Fruit fly (Drosophila melanogaster) whole organism, embryonic: ENCODE measurements around the gene Cpr92A.
A peak's percentile ranks its signal among the peaks of the same experiment; 100 is the strongest.

ENCODE experiments used
- Antp ChIP-seq: fragments of 200-800 bp; sonication (Bioruptor generic); optimal IDR thresholded peaks from 3 replicates; lab custom pipeline; 2016; ENCODE audit warnings: missing biosample characterization, missing genetic modification characterization
- Atf6 ChIP-seq: fragments of 200-800 bp; sonication (Bioruptor generic); IDR thresholded peaks from 2 replicates; pipeline ENCODE4 v1.3.6; 2022; ENCODE audit warnings: missing biosample characterization, missing genetic modification characterization
- CG10366 ChIP-seq: fragments of 200-800 bp; sonication (Bioruptor generic); IDR thresholded peaks from 2 replicates; pipeline ENCODE4 v1.3.6; 2022; ENCODE audit warnings: missing biosample characterization, missing genetic modification characterization
- CG11456 ChIP-seq: fragments of 200-800 bp; sonication (Bioruptor generic); IDR thresholded peaks from 3 replicates; pipeline ENCODE4 v1.3.6; 2022; ENCODE audit warnings: missing biosample characterization, missing genetic modification characterization
- CG11560 ChIP-seq: fragments of 200-800 bp; sonication (Bioruptor generic); IDR thresholded peaks from 3 replicates; pipeline ENCODE4 v1.3.6; 2022; ENCODE audit warnings: missing biosample characterization, missing genetic modification characterization
- CG12104 ChIP-seq: fragments of 200-800 bp; sonication (Bioruptor generic); optimal IDR thresholded peaks from 3 replicates; lab custom pipeline; 2016; ENCODE audit warnings: missing biosample characterization, missing genetic modification characterization
- CG14710 ChIP-seq: fragments of 200-800 bp; sonication (Bioruptor generic); optimal IDR thresholded peaks from 3 replicates; lab custom pipeline; 2019; ENCODE audit warnings: missing biosample characterization, mild to moderate bottlenecking, missing genetic modification characterization, moderate library complexity
- CG16779 ChIP-seq: fragments of 200-800 bp; sonication (Bioruptor generic); IDR thresholded peaks from 2 replicates; pipeline ENCODE4 v1.3.6; 2022; ENCODE audit warnings: missing biosample characterization, missing genetic modification characterization
- CG17186 ChIP-seq: fragments of 200-800 bp; sonication (Bioruptor generic); optimal IDR thresholded peaks from 3 replicates; lab custom pipeline; 2017; ENCODE audit warnings: missing biosample characterization, missing genetic modification reagents, missing genetic modification characterization
- CG42726 ChIP-seq: fragments of 200-800 bp; sonication (Bioruptor generic); IDR thresholded peaks from 2 replicates; pipeline ENCODE4 v1.3.6; 2022; ENCODE audit warnings: missing biosample characterization, missing genetic modification characterization; ENCODE audit not compliant: partially characterized antibody
- CG4404 ChIP-seq: fragments of 200-800 bp; sonication (Bioruptor generic); IDR thresholded peaks from 2 replicates; pipeline ENCODE4 v1.3.6; 2022; ENCODE audit warnings: missing biosample characterization, missing genetic modification characterization
- CG4617 ChIP-seq: fragments of 200-800 bp; sonication (Bioruptor generic); optimal IDR thresholded peaks from 3 replicates; lab custom pipeline; 2016; ENCODE audit warnings: missing biosample characterization, missing genetic modification characterization, borderline replicate concordance
- CG5245 ChIP-seq: fragments of 200-800 bp; sonication (Bioruptor generic); optimal IDR thresholded peaks from 3 replicates; lab custom pipeline; 2016; ENCODE audit warnings: missing biosample characterization, missing genetic modification characterization
- CG7357 ChIP-seq: fragments of 200-800 bp; sonication (Bioruptor generic); IDR thresholded peaks from 3 replicates; pipeline ENCODE4 v1.3.6; 2022; ENCODE audit warnings: missing biosample characterization, missing genetic modification characterization
- CG7839 ChIP-seq: fragments of 200-800 bp; sonication (Bioruptor generic); optimal IDR thresholded peaks from 3 replicates; lab custom pipeline; 2018; ENCODE audit warnings: missing biosample characterization, mild to moderate bottlenecking, missing genetic modification characterization, moderate library complexity
- Dref ChIP-seq: fragments of 200-800 bp; sonication (Bioruptor generic); IDR thresholded peaks from 2 replicates; pipeline ENCODE4 v1.3.6; 2022; ENCODE audit warnings: missing biosample characterization, missing genetic modification characterization
- Ets97D ChIP-seq: fragments of 200-800 bp; sonication (Bioruptor generic); optimal IDR thresholded peaks from 3 replicates; lab custom pipeline; 2016; ENCODE audit warnings: missing biosample characterization, missing genetic modification characterization
- Fer1 ChIP-seq: fragments of 200-800 bp; sonication (Bioruptor generic); optimal IDR thresholded peaks from 2 replicates; lab custom pipeline; 2017; ENCODE audit warnings: missing biosample characterization, mild to moderate bottlenecking, missing genetic modification characterization
- Hand ChIP-seq: fragments of 200-800 bp; sonication (Bioruptor generic); optimal IDR thresholded peaks from 2 replicates; lab custom pipeline; 2017; ENCODE audit warnings: mild to moderate bottlenecking, missing biosample characterization, missing genetic modification reagents, missing genetic modification characterization
- Hey ChIP-seq: fragments of 200-800 bp; sonication (Bioruptor generic); optimal IDR thresholded peaks from 3 replicates; lab custom pipeline; 2018; ENCODE audit warnings: missing biosample characterization, mild to moderate bottlenecking, missing genetic modification characterization
- Hmr ChIP-seq: fragments of 200-800 bp; sonication (Bioruptor generic); optimal IDR thresholded peaks from 3 replicates; lab custom pipeline; 2017; ENCODE audit warnings: mild to moderate bottlenecking, missing biosample characterization, missing genetic modification reagents, missing genetic modification characterization
- Lim3 ChIP-seq: fragments of 200-800 bp; sonication (Bioruptor generic); IDR thresholded peaks from 2 replicates; pipeline ENCODE4 v1.3.6; 2022; ENCODE audit warnings: missing biosample characterization, missing genetic modification characterization
- Lpt ChIP-seq: fragments of >200 bp; optimal IDR thresholded peaks from 2 replicates; lab custom pipeline; 2018; ENCODE audit warnings: missing biosample characterization, missing genetic modification characterization
- Meics ChIP-seq: fragments of 200-800 bp; sonication (Bioruptor generic); optimal IDR thresholded peaks from 2 replicates; lab custom pipeline; 2017; ENCODE audit warnings: missing biosample characterization, mild to moderate bottlenecking, missing genetic modification characterization
- Myb ChIP-seq: fragments of 200-800 bp; sonication (Bioruptor generic); optimal IDR thresholded peaks from 2 replicates; lab custom pipeline; 2016; ENCODE audit warnings: missing biosample characterization, missing genetic modification characterization
- Nf-YC ChIP-seq: fragments of 200-800 bp; optimal IDR thresholded peaks from 3 replicates; lab custom pipeline; 2019; ENCODE audit warnings: missing biosample characterization, mild to moderate bottlenecking, missing genetic modification characterization, moderate library complexity
- Optix ChIP-seq: fragments of 200-800 bp; sonication (Bioruptor generic); IDR thresholded peaks from 3 replicates; pipeline ENCODE4 v1.3.6; 2022; ENCODE audit warnings: missing biosample characterization, missing genetic modification characterization
- Scr ChIP-seq: fragments of 200-800 bp; sonication (Bioruptor generic); IDR thresholded peaks from 2 replicates; pipeline ENCODE4 v1.3.6; 2022; ENCODE audit warnings: missing biosample characterization, missing genetic modification characterization; ENCODE audit not compliant: partially characterized antibody
- Sox102F ChIP-seq: fragments of 200-800 bp; sonication (Bioruptor generic); optimal IDR thresholded peaks from 2 replicates; lab custom pipeline; 2018; ENCODE audit warnings: missing biosample characterization, mild to moderate bottlenecking, missing genetic modification characterization, moderate library complexity
- Sry-δ ChIP-seq: fragments of 200-800 bp; sonication (Bioruptor generic); optimal IDR thresholded peaks from 2 replicates; lab custom pipeline; 2016; ENCODE audit warnings: missing biosample characterization, missing genetic modification characterization
- ac ChIP-seq: fragments of 200-800 bp; sonication (Bioruptor generic); optimal IDR thresholded peaks from 3 replicates; lab custom pipeline; 2017; ENCODE audit warnings: missing biosample characterization, mild to moderate bottlenecking, missing genetic modification characterization
- aop ChIP-seq: fragments of 200-800 bp; sonication (Bioruptor generic); IDR thresholded peaks from 2 replicates; pipeline ENCODE4 v1.3.6; 2022; ENCODE audit warnings: missing biosample characterization, missing genetic modification characterization
- br ChIP-seq: fragments of >200 bp; optimal IDR thresholded peaks from 2 replicates; lab custom pipeline; 2017
- cad ChIP-seq: fragments of >200 bp; optimal IDR thresholded peaks from 2 replicates; lab custom pipeline; 2017; ENCODE audit warnings: missing biosample characterization, missing genetic modification characterization
- dpn ChIP-seq, 2 experiments: fragments of 200-800 bp; sonication (Bioruptor generic); optimal IDR thresholded peaks; 3 replicates each; lab custom pipeline; 2016; ENCODE audit warnings: missing biosample characterization in 2 of 2, missing genetic modification characterization in 2 of 2
- ftz-f1 ChIP-seq: fragments of 200-800 bp; sonication (Bioruptor generic); optimal IDR thresholded peaks from 2 replicates; lab custom pipeline; 2016; ENCODE audit warnings: missing biosample characterization, missing genetic modification characterization
- gfzf ChIP-seq: fragments of 200-800 bp; sonication (Bioruptor generic); optimal IDR thresholded peaks from 2 replicates; lab custom pipeline; 2016; ENCODE audit warnings: missing biosample characterization, mild to moderate bottlenecking, missing genetic modification characterization, moderate library complexity
- gsb ChIP-seq: fragments of 200-800 bp; sonication (Bioruptor generic); IDR thresholded peaks from 2 replicates; pipeline ENCODE4 v1.3.6; 2022; ENCODE audit warnings: missing biosample characterization, missing genetic modification characterization
- kni ChIP-seq: fragments of 200-800 bp; sonication (Bioruptor generic); optimal IDR thresholded peaks from 3 replicates; lab custom pipeline; 2017; ENCODE audit warnings: mild to moderate bottlenecking, missing biosample characterization, missing genetic modification reagents, missing genetic modification characterization
- knrl ChIP-seq: fragments of 200-800 bp; sonication (Bioruptor generic); IDR thresholded peaks from 3 replicates; pipeline ENCODE4 v1.3.6; 2022; ENCODE audit warnings: missing biosample characterization, missing genetic modification characterization; ENCODE audit not compliant: partially characterized antibody
- lola ChIP-seq, 3 experiments: fragments of >200 bp in 2 of 3; fragments of 200-800 bp in 1 of 3; sonication (Bioruptor generic) in 1 of 3; optimal IDR thresholded peaks; 2 replicates each; lab custom pipeline; 2017 to 2019; ENCODE audit warnings: missing biosample characterization in 3 of 3, missing genetic modification characterization in 3 of 3, mild to moderate bottlenecking in 1 of 3, moderate library complexity in 1 of 3
- org-1 ChIP-seq: fragments of 200-800 bp; sonication (Bioruptor generic); optimal IDR thresholded peaks from 2 replicates; lab custom pipeline; 2017; ENCODE audit warnings: missing biosample characterization, missing genetic modification characterization
- pan ChIP-seq, 4 experiments: fragments of >200 bp in 3 of 4; fragments of 200-800 bp in 1 of 4; sonication (Bioruptor generic) in 1 of 4; optimal IDR thresholded peaks in 3 of 4; IDR thresholded peaks in 1 of 4; 2 replicates each; pipeline versions ENCODE4 v1.3.6 to Lab custom; 2017 to 2022; ENCODE audit warnings: missing biosample characterization in 2 of 4, missing genetic modification characterization in 2 of 4, mixed read lengths in 1 of 4
- sug ChIP-seq: fragments of 200-800 bp; optimal IDR thresholded peaks from 2 replicates; lab custom pipeline; 2019; ENCODE audit warnings: missing biosample characterization, mild to moderate bottlenecking, missing genetic modification characterization, moderate library complexity
- tgo ChIP-seq: fragments of 200-800 bp; sonication (Bioruptor generic); IDR thresholded peaks from 3 replicates; pipeline ENCODE4 v1.3.6; 2022; ENCODE audit warnings: missing biosample characterization, missing genetic modification characterization
- toy ChIP-seq: fragments of 200-800 bp; sonication (Bioruptor generic); IDR thresholded peaks from 2 replicates; pipeline ENCODE4 v1.3.6; 2022; ENCODE audit warnings: missing biosample characterization, missing genetic modification characterization
- trh ChIP-seq: fragments of 200-800 bp; sonication (Bioruptor generic); optimal IDR thresholded peaks from 2 replicates; lab custom pipeline; 2016; ENCODE audit warnings: missing biosample characterization, missing genetic modification characterization
- twi ChIP-seq: fragments of 200-800 bp; optimal IDR thresholded peaks from 2 replicates; lab custom pipeline; 2019; ENCODE audit warnings: missing biosample characterization, mild to moderate bottlenecking, missing genetic modification characterization, moderate library complexity
- unpg ChIP-seq: fragments of 200-800 bp; sonication (Bioruptor generic); optimal IDR thresholded peaks from 3 replicates; lab custom pipeline; 2018; ENCODE audit warnings: missing biosample characterization, mild to moderate bottlenecking, missing genetic modification characterization, moderate library complexity

Cpr92A gene

dm6 chr3R:19648289-19648916, 49.6 kb upstream of the Cpr92A start, which contains the start of the genes CG6195 and CG31220 (continued):
- TF ChIP-seq pan (optimal IDR thresholded peaks at IDR 0.05; lab: Kevin White, UChicago) (no peak), pan (GFP tag; optimal IDR thresholded peaks at IDR 0.05 in 1 of 2, IDR thresholded peaks at IDR 0.05 in 1 of 2) (peak in 1 of 2 experiments; percentile 19), Fer1 (GFP tag; lab: Kevin White, UChicago) (no peak), Hey (no peak), Optix (GFP tag; lab: Robert Waterston, UW) (peak; percentile 34; the same call in 1 of the 3 replicates), CG12104 (GFP tag; lab: Kevin White, UChicago) (no peak), Lim3 (no peak), CG16779 (GFP tag; lab: Robert Waterston, UW) (no peak), Sox102F (GFP tag; lab: Kevin White, UChicago) (peak; percentile 37), Antp (peak; percentile 13), CG5245 (GFP tag; lab: Kevin White, UChicago) (peak; percentile 89), CG10366 (0 out of 2 replicates have a peak, but pooled peaks have one; percentile 23), ac (GFP tag; lab: Kevin White, UChicago) (no peak), aop (no peak), Meics (GFP tag; lab: Kevin White, UChicago) (no peak), Myb (GFP tag; lab: Kevin White, UChicago) (peak; percentile 76), Hand (GFP tag; lab: Kevin White, UChicago) (no peak), CG7357 (GFP tag; lab: Robert Waterston, UW) (no peak), lola (GFP tag; optimal IDR thresholded peaks at IDR 0.05; lab: Kevin White, UChicago) (no peak), kni (peak; percentile 10), gsb (GFP tag; lab: Robert Waterston, UW) (no peak), Dref (GFP tag; lab: Robert Waterston, UW) (peak; percentile 51), knrl (GFP tag; lab: Robert Waterston, UW) (no peak; the same call in 1 of the 3 replicates), toy (GFP tag; lab: Robert Waterston, UW) (peak; percentile 46), Lpt (GFP tag; lab: Kevin White, UChicago) (no peak), trh (GFP tag; lab: Kevin White, UChicago) (no peak), twi (tag; lab: Kevin White, UChicago) (no peak), Sry-δ (GFP tag; lab: Kevin White, UChicago) (peak; percentile 0), Atf6 (GFP tag; lab: Robert Waterston, UW) (0 out of 2 replicates have a peak, but pooled peaks have one; percentile 14), gfzf (peak; percentile 48), CG14710 (tag; lab: Kevin White, UChicago) (peak; percentile 26), CG42726 (GFP tag; lab: Robert Waterston, UW) (no peak), CG17186 (peak; percentile 14), org-1 (GFP tag; lab: Kevin White, UChicago) (no peak), br (lab: Kevin White, UChicago) (no peak), CG11560 (no peak), Nf-YC (tag; lab: Kevin White, UChicago) (peak; percentile 5), Ets97D (peak; percentile 57), cad (no peak), Scr (GFP tag; lab: Robert Waterston, UW) (peak; percentile 39; the same call in 1 of the 2 replicates), sug (tag; lab: Kevin White, UChicago) (peak; percentile 12), CG4617 (GFP tag; lab: Kevin White, UChicago) (peak; percentile 2), tgo (GFP tag; lab: Robert Waterston, UW) (no peak), CG7839 (tag; lab: Kevin White, UChicago) (peak; percentile 23), CG4404 (no peak), CG11456 (GFP tag; lab: Robert Waterston, UW) (peak; percentile 76; the same call in 2 of the 3 replicates), dpn (GFP tag; optimal IDR thresholded peaks at IDR 0.05; lab: Kevin White, UChicago) (peak; percentile 44 to 49), unpg (GFP tag; lab: Kevin White, UChicago) (no peak), Hmr (GFP tag; lab: Kevin White, UChicago) (peak; percentile 42), ftz-f1 (GFP tag; lab: Kevin White, UChicago) (no peak)
